Worm (Caenorhabditis elegans): Measurements from ENCODE around the gene Y110A2AL.3.
A peak's percentile ranks its signal among the peaks of the same experiment; 100 is the strongest.

Gene Y110A2AL.3

DNA sequence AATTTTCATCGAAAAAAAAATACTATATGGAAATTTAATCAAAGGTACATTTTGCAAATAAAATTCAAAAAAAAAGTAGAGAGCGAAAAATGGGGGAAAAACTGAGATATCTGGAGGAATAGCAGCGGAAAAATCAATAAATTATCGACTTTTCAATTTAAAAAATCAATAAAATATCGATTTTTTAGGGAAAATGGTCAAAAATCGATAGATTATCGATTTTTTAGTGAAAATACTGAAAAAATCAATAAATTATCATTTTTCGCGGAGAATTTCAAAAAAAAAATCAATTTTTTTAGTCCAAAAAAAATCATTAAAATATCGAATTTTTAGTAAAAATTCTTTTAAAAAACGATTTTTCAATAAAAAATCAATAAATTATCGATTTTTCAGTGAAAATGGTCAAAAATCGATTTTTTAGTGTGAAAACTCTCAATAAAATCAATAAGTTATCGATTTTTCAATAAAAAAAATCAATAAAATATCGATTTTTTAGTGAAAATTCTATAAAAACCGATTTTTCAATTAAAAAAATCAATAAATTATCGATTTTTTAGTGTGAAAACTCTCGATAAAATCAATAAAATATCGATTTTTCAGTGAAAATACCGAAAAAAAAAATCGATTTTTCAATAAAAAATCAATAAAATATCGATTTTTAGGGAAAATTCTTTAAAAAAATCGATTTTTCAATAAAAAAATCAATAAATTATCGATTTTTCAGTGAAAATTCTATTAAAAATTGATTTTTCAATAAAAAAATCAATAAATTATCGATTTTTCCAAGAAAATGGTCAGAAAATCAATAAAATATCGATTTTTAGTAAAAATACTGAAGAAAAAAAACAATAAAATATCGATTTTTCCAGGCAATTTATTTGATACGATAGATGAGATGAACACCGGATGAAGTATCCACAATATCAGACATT, 18.9 kb downstream of the Y110A2AL.3 start:
- TF ChIP-seq C17E4.6 (GFP tag; IDR thresholded peaks at IDR 0.05) (no peak), egl-44 (GFP tag; IDR thresholded peaks at IDR 0.05) (no peak), rcor-1 (GFP tag; IDR thresholded peaks at IDR 0.05) (no peak), ztf-18 (tag; optimal IDR thresholded peaks at IDR 0.05) (no peak)

- TF ChIP-seq ztf-18 (tag; optimal IDR thresholded peaks at IDR 0.05) (peak; percentile 8), B0336.3 (GFP tag; IDR thresholded peaks at IDR 0.05) (peak; percentile 85), gei-17 (GFP tag; optimal IDR thresholded peaks at IDR 0.05) (no peak), aptf-3 (GFP tag; IDR thresholded peaks at IDR 0.05) (no peak), F23B12.7 (tag; optimal IDR thresholded peaks at IDR 0.05; ENCODE audit: insufficient read depth) (peak; percentile 45), ceh-27 (GFP tag; optimal IDR thresholded peaks at IDR 0.05) (peak; percentile 96), B0261.1 (tag; optimal IDR thresholded peaks at IDR 0.05) (peak; percentile 21), hlh-26 (GFP tag; conservative IDR thresholded peaks at IDR 0.05) (no peak), dpff-1 (tag; optimal IDR thresholded peaks at IDR 0.05) (no peak), mel-28 (tag; optimal IDR thresholded peaks at IDR 0.05; ENCODE audit: borderline replicate concordance) (peak; percentile 66), F10E7.11 (tag; optimal IDR thresholded peaks at IDR 0.05) (no peak), Y56A3A.18 (GFP tag; IDR thresholded peaks at IDR 0.05) (0 out of 2 replicates have a peak, but pooled peaks have one; percentile 48), ets-4 (GFP tag; optimal IDR thresholded peaks at IDR 0.05) (no peak), rec-8 (tag; optimal IDR thresholded peaks at IDR 0.05) (peak; percentile 28 to 56), nfya-1 (tag; optimal IDR thresholded peaks at IDR 0.05; ENCODE audit: borderline replicate concordance, insufficient read depth) (no peak), ztf-6 (GFP tag; IDR thresholded peaks at IDR 0.05) (0 out of 2 replicates have a peak, but pooled peaks have one; percentile 44), egl-18 (GFP tag; IDR thresholded peaks at IDR 0.05) (peak; percentile 50; the same call in 1 of the 2 replicates), D2030.7 (GFP tag; IDR thresholded peaks at IDR 0.05) (peak; percentile 90), F49E8.2 (tag; optimal IDR thresholded peaks at IDR 0.05; ENCODE audit: insufficient read depth) (no peak), hmg-1.2 (GFP tag; IDR thresholded peaks at IDR 0.05) (peak; percentile 58), mxl-1 (tag; optimal IDR thresholded peaks at IDR 0.05) (no peak), F57A8.1 (GFP tag; optimal IDR thresholded peaks at IDR 0.05) (no peak), unc-130 (GFP tag; optimal IDR thresholded peaks at IDR 0.05) (peak; percentile 80), madf-3 (GFP tag; IDR thresholded peaks at IDR 0.05) (peak; percentile 85), tbp1 (GFP tag; optimal IDR thresholded peaks at IDR 0.05) (peak; percentile 66), rcor-1 (GFP tag; IDR thresholded peaks at IDR 0.05) (peak; percentile 91), snpc-3.4 (tag; optimal IDR thresholded peaks at IDR 0.05) (peak; percentile 31), akir-1 (GFP tag; optimal IDR thresholded peaks at IDR 0.05) (no peak), ztf-3 (GFP tag; optimal IDR thresholded peaks at IDR 0.05) (no peak), Y53G8AR.9 (GFP tag; conservative IDR thresholded peaks at IDR 0.05) (peak; percentile 87), repo-1 (tag; optimal IDR thresholded peaks at IDR 0.05) (peak; percentile 56), snpc-4 (GFP tag; optimal IDR thresholded peaks at IDR 0.05) (no peak), snpc-4 (tag; optimal IDR thresholded peaks at IDR 0.05) (peak; percentile 29 to 76 (median 45)), atf-7 (tag; optimal IDR thresholded peaks at IDR 0.05) (peak; percentile 68), C17E4.6 (GFP tag; IDR thresholded peaks at IDR 0.05) (0 out of 2 replicates have a peak, but pooled peaks have one; percentile 37), zfh-2 (GFP tag; conservative IDR thresholded peaks at IDR 0.05) (peak; percentile 49; the same call in 1 of the 2 replicates), lin-35 (GFP tag; optimal IDR thresholded peaks at IDR 0.05) (peak in 1 of 3 experiments; percentile 69), pha-4 (tag; optimal IDR thresholded peaks at IDR 0.05) (no peak), nhr-80 (tag; optimal IDR thresholded peaks at IDR 0.05) (peak; percentile 4), let-526 (GFP tag; IDR thresholded peaks at IDR 0.05) (peak; percentile 91), unc-62 (GFP tag; optimal IDR thresholded peaks at IDR 0.05) (no peak)
Measured at ce11 chrII:2888957-2889630, 22.2 kb downstream of the Y110A2AL.3 start, which contains the start of gene pinn-1. TSS of gene pinn-1 (minus strand) at chrII:2889007.
